Fruit fly (Drosophila melanogaster) whole organism, embryonic: ENCODE results near the gene wek.
A peak's percentile ranks its signal among the peaks of the same experiment; 100 is the strongest.

Source experiments
- ATbp ChIP-seq: fragments of 200-800 bp; sonication (Bioruptor generic); optimal IDR thresholded peaks from 2 replicates; lab custom pipeline; 2017; ENCODE audit warnings: missing biosample characterization, mild to moderate bottlenecking, missing genetic modification characterization, missing genetic modification reagents
- Ada2b ChIP-seq: fragments of 200-800 bp; sonication (Bioruptor generic); IDR thresholded peaks from 2 replicates; pipeline ENCODE4 v1.3.6; 2022; ENCODE audit warnings: missing biosample characterization, missing genetic modification characterization
- Atf-2 ChIP-seq: fragments of 200-800 bp; sonication (Bioruptor generic); optimal IDR thresholded peaks from 2 replicates; lab custom pipeline; 2016; ENCODE audit warnings: missing biosample characterization, missing genetic modification characterization
- CG12236 ChIP-seq: fragments of 200-800 bp; sonication (Bioruptor generic); optimal IDR thresholded peaks from 2 replicates; lab custom pipeline; 2016; ENCODE audit warnings: missing biosample characterization, missing genetic modification characterization
- CG12299 ChIP-seq: fragments of 200-800 bp; sonication (Bioruptor generic); optimal IDR thresholded peaks from 2 replicates; lab custom pipeline; 2018; ENCODE audit warnings: missing biosample characterization, mild to moderate bottlenecking, missing genetic modification characterization
- CG13296 ChIP-seq: fragments of 200-800 bp; sonication (Bioruptor generic); optimal IDR thresholded peaks from 3 replicates; lab custom pipeline; 2018; ENCODE audit warnings: missing biosample characterization, mild to moderate bottlenecking, missing genetic modification characterization
- CG13424 ChIP-seq: fragments of 200-800 bp; sonication (Bioruptor generic); optimal IDR thresholded peaks from 2 replicates; lab custom pipeline; 2019; ENCODE audit warnings: missing biosample characterization, mild to moderate bottlenecking, missing genetic modification characterization, moderate library complexity
- CG14441 ChIP-seq: fragments of 200-800 bp; sonication (Bioruptor generic); IDR thresholded peaks from 2 replicates; pipeline ENCODE4 v1.3.6; 2022; ENCODE audit warnings: missing biosample characterization, missing genetic modification characterization
- CG15514 ChIP-seq: fragments of 200-800 bp; sonication (Bioruptor generic); optimal IDR thresholded peaks from 3 replicates; lab custom pipeline; 2017; ENCODE audit warnings: missing biosample characterization, missing genetic modification characterization, mild to moderate bottlenecking, moderate library complexity, missing genetic modification reagents
- CG1602 ChIP-seq: fragments of 200-800 bp; sonication (Bioruptor generic); optimal IDR thresholded peaks from 3 replicates; lab custom pipeline; 2016; ENCODE audit warnings: missing biosample characterization, missing genetic modification characterization
- CG17359 ChIP-seq: fragments of 200-800 bp; sonication (Bioruptor generic); optimal IDR thresholded peaks from 3 replicates; lab custom pipeline; 2018; ENCODE audit warnings: missing biosample characterization, mild to moderate bottlenecking, missing genetic modification characterization, moderate library complexity
- CG17361 ChIP-seq: fragments of 200-800 bp; sonication (Bioruptor generic); IDR thresholded peaks from 3 replicates; pipeline ENCODE4 v1.3.6; 2022; ENCODE audit warnings: missing biosample characterization, missing genetic modification characterization
- CG17568 ChIP-seq: fragments of 200-800 bp; sonication (Bioruptor generic); optimal IDR thresholded peaks from 2 replicates; lab custom pipeline; 2018; ENCODE audit warnings: missing biosample characterization, mild to moderate bottlenecking, missing genetic modification characterization, moderate library complexity
- CG17829 ChIP-seq: fragments of 200-800 bp; optimal IDR thresholded peaks from 2 replicates; lab custom pipeline; 2019; ENCODE audit warnings: missing biosample characterization, mild to moderate bottlenecking, missing genetic modification characterization, moderate library complexity
- CG3163 ChIP-seq: fragments of 200-800 bp; sonication (Bioruptor generic); optimal IDR thresholded peaks from 3 replicates; lab custom pipeline; 2016; ENCODE audit warnings: missing biosample characterization, missing genetic modification characterization
- CG8924 ChIP-seq: fragments of 200-800 bp; optimal IDR thresholded peaks from 3 replicates; lab custom pipeline; 2019; ENCODE audit warnings: missing biosample characterization, mild to moderate bottlenecking, missing genetic modification characterization, moderate library complexity
- Doc2 ChIP-seq: fragments of 200-800 bp; sonication (Bioruptor generic); IDR thresholded peaks from 2 replicates; pipeline ENCODE4 v1.3.6; 2022; ENCODE audit warnings: missing biosample characterization, missing genetic modification characterization
- Hr51 ChIP-seq, 2 experiments: fragments of 200-800 bp; sonication (Bioruptor generic); optimal IDR thresholded peaks; 2 replicates in 1 of 2; 3 replicates in 1 of 2; lab custom pipeline; 2016 to 2018; ENCODE audit warnings: missing biosample characterization in 2 of 2, missing genetic modification characterization in 2 of 2, mild to moderate bottlenecking in 1 of 2, moderate library complexity in 1 of 2
- Mad ChIP-seq: fragments of 200-800 bp; sonication (Bioruptor generic); optimal IDR thresholded peaks from 2 replicates; lab custom pipeline; 2016; ENCODE audit warnings: missing biosample characterization, missing genetic modification characterization
- Med ChIP-seq: fragments of 200-800 bp; sonication (Bioruptor generic); peaks from one replicate; lab custom pipeline; 2016; ENCODE audit warnings: missing biosample characterization, missing genetic modification characterization, mild to moderate bottlenecking, inconsistent platforms, moderate library complexity
- Mes4 ChIP-seq: fragments of 200-800 bp; sonication (Bioruptor generic); optimal IDR thresholded peaks from 2 replicates; lab custom pipeline; 2016; ENCODE audit warnings: missing biosample characterization, missing genetic modification characterization
- Myb ChIP-seq: fragments of 200-800 bp; sonication (Bioruptor generic); optimal IDR thresholded peaks from 2 replicates; lab custom pipeline; 2016; ENCODE audit warnings: missing biosample characterization, missing genetic modification characterization
- NK7.1 ChIP-seq: fragments of 200-800 bp; sonication (Bioruptor generic); optimal IDR thresholded peaks from 3 replicates; lab custom pipeline; 2016; ENCODE audit warnings: missing biosample characterization, missing genetic modification characterization
- Nf-YB ChIP-seq: fragments of 200-800 bp; sonication (Bioruptor generic); optimal IDR thresholded peaks from 3 replicates; lab custom pipeline; 2019; ENCODE audit warnings: missing biosample characterization, mild to moderate bottlenecking, missing genetic modification characterization, moderate library complexity
- Optix ChIP-seq: fragments of 200-800 bp; sonication (Bioruptor generic); IDR thresholded peaks from 3 replicates; pipeline ENCODE4 v1.3.6; 2022; ENCODE audit warnings: missing biosample characterization, missing genetic modification characterization
- Sox100B ChIP-seq: fragments of 200-800 bp; sonication (Bioruptor generic); optimal IDR thresholded peaks from 3 replicates; lab custom pipeline; 2018; ENCODE audit warnings: missing biosample characterization, mild to moderate bottlenecking, missing genetic modification characterization
- croc ChIP-seq: fragments of 200-800 bp; sonication (Bioruptor generic); conservative IDR thresholded peaks from 3 replicates; pipeline ENCODE4 v1.3.6; 2022; ENCODE audit warnings: missing biosample characterization, missing genetic modification characterization
- cwo ChIP-seq: fragments of 200-800 bp; sonication (Bioruptor generic); optimal IDR thresholded peaks from 3 replicates; lab custom pipeline; 2017; ENCODE audit warnings: missing biosample characterization, missing genetic modification characterization, mild to moderate bottlenecking, moderate library complexity, missing genetic modification reagents
- dan ChIP-seq: fragments of 200-800 bp; sonication (Bioruptor generic); IDR thresholded peaks from 2 replicates; pipeline ENCODE4 v1.3.6; 2022; ENCODE audit warnings: missing biosample characterization, missing genetic modification characterization
- dm ChIP-seq: fragments of 200-800 bp; sonication (Bioruptor generic); optimal IDR thresholded peaks from 3 replicates; lab custom pipeline; 2016; ENCODE audit warnings: missing biosample characterization, missing genetic modification characterization
- dpn ChIP-seq, 2 experiments: fragments of 200-800 bp; sonication (Bioruptor generic); optimal IDR thresholded peaks; 3 replicates each; lab custom pipeline; 2016; ENCODE audit warnings: missing biosample characterization in 2 of 2, missing genetic modification characterization in 2 of 2
- dysf ChIP-seq: fragments of 200-800 bp; sonication (Bioruptor generic); IDR thresholded peaks from 3 replicates; pipeline ENCODE4 v1.3.6; 2022; ENCODE audit warnings: missing biosample characterization, missing genetic modification characterization
- esg ChIP-seq: fragments of 200-800 bp; sonication (Bioruptor generic); conservative IDR thresholded peaks from 2 replicates; pipeline ENCODE4 v1.3.6; 2022; ENCODE audit warnings: missing biosample characterization, missing genetic modification characterization
- ewg ChIP-seq: fragments of 200-800 bp; sonication (Bioruptor generic); optimal IDR thresholded peaks from 3 replicates; lab custom pipeline; 2017; ENCODE audit warnings: mild to moderate bottlenecking, missing biosample characterization, missing genetic modification reagents, missing genetic modification characterization
- fru ChIP-seq: fragments of >200 bp; optimal IDR thresholded peaks from 2 replicates; lab custom pipeline; 2017
- gt ChIP-seq: fragments of 200-800 bp; sonication (Bioruptor generic); IDR thresholded peaks from 2 replicates; pipeline ENCODE4 v1.3.6; 2022; ENCODE audit warnings: missing biosample characterization, missing genetic modification characterization
- her ChIP-seq: fragments of 200-800 bp; sonication (Bioruptor generic); optimal IDR thresholded peaks from 2 replicates; lab custom pipeline; 2016; ENCODE audit warnings: missing biosample characterization, missing genetic modification characterization
- kah ChIP-seq: fragments of 200-800 bp; sonication (Bioruptor generic); optimal IDR thresholded peaks from 2 replicates; lab custom pipeline; 2018; ENCODE audit warnings: missing biosample characterization, mild to moderate bottlenecking, missing genetic modification characterization
- mam ChIP-seq: fragments of 200-800 bp; sonication (Bioruptor generic); optimal IDR thresholded peaks from 3 replicates; lab custom pipeline; 2016; ENCODE audit warnings: missing biosample characterization, missing genetic modification characterization
- phol ChIP-seq: fragments of 200-800 bp; sonication (Bioruptor generic); optimal IDR thresholded peaks from 3 replicates; lab custom pipeline; 2018; ENCODE audit warnings: missing biosample characterization, mild to moderate bottlenecking, missing genetic modification characterization, moderate library complexity
- prd ChIP-seq, 3 experiments: fragments of >200 bp in 2 of 3; fragments of 200-800 bp in 1 of 3; sonication (Bioruptor generic) in 1 of 3; optimal IDR thresholded peaks in 2 of 3; IDR thresholded peaks in 1 of 3; 2 replicates in 2 of 3; 3 replicates in 1 of 3; pipeline versions ENCODE4 v1.3.6 to Lab custom; 2017 to 2022; ENCODE audit warnings: missing biosample characterization in 1 of 3, missing genetic modification characterization in 1 of 3
- ranshi ChIP-seq: fragments of 200-800 bp; sonication (Bioruptor generic); IDR thresholded peaks from 2 replicates; pipeline ENCODE4 v1.3.6; 2022; ENCODE audit warnings: missing biosample characterization, missing genetic modification characterization
- repo ChIP-seq: fragments of 200-800 bp; sonication (Bioruptor generic); optimal IDR thresholded peaks from 2 replicates; lab custom pipeline; 2016; ENCODE audit warnings: missing biosample characterization, missing genetic modification characterization
- sim ChIP-seq: fragments of 200-800 bp; sonication (Bioruptor generic); IDR thresholded peaks from 2 replicates; pipeline ENCODE4 v1.3.6; 2022; ENCODE audit warnings: missing biosample characterization, missing genetic modification characterization
- sima ChIP-seq: fragments of 200-800 bp; sonication (Bioruptor generic); optimal IDR thresholded peaks from 2 replicates; lab custom pipeline; 2016; ENCODE audit warnings: missing biosample characterization, missing genetic modification characterization
- sob ChIP-seq: fragments of 200-800 bp; sonication (Bioruptor generic); IDR thresholded peaks from 2 replicates; pipeline ENCODE4 v1.3.6; 2022; ENCODE audit warnings: missing biosample characterization, missing genetic modification characterization
- tap ChIP-seq: fragments of 200-800 bp; optimal IDR thresholded peaks from 3 replicates; lab custom pipeline; 2019; ENCODE audit warnings: missing biosample characterization, mild to moderate bottlenecking, missing genetic modification characterization, moderate library complexity
- trem ChIP-seq: fragments of 200-800 bp; optimal IDR thresholded peaks from 3 replicates; lab custom pipeline; 2019; ENCODE audit warnings: missing biosample characterization, mild to moderate bottlenecking, missing genetic modification characterization, moderate library complexity

wek gene

DNA sequence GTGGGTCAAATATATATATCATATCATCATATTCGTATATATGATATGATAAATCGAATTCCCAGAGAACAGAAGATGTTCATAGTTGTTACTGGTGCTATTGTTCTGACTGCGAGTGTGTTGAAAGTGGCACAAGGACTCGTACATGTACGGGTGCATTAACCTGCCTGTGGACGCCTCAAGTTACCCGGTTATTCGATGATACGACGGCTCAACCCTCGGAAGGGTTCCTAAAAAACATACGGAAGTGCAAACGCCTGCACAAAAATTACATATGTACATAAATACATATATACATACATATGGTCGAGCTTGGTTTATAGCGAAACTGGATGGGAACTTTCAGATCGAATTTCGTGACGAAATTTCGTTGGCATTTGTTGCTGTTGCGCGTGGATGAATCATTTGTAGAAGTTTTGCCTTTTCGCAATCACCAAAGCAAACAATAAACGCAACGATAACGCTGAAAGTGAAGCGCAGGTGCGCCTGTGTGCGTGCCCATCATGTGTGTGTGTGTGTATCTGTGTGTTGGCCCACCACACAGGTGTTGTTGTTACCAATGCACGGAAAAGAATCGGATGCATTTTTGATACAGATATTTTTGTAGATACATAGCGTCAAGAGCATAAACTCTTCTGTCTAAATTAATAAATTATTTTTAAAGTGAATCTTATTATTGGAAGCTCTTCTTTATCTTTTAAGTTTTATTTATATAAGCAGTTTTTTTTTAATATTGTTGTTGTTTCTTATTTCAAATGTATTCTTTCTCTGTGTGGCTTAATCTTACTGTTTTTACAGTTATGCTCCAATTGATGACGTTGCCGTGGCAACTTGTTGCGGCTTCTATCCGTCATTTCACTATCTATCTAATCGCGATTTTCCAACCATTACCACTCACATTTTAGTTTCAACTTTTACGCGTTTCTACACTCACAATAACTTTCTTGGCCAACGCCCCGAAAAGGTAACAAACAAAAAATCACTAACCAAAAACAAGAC, 6.4 kb downstream of the wek start (continued):
- TF ChIP-seq dan (GFP tag; lab: Robert Waterston, UW) (no peak), sim (GFP tag; lab: Robert Waterston, UW) (peak; percentile 32; the same call in 1 of the 2 replicates), CG13424 (peak; percentile 86), Ada2b (GFP tag; lab: Robert Waterston, UW) (peak; percentile 78), gt (GFP tag; lab: Robert Waterston, UW) (peak; percentile 39; the same call in 1 of the 2 replicates), Nf-YB (peak; percentile 54), CG17568 (GFP tag; lab: Kevin White, UChicago) (no peak), mam (no peak), ATbp (GFP tag; lab: Kevin White, UChicago) (peak; percentile 69), dysf (GFP tag; lab: Robert Waterston, UW) (peak; percentile 82), fru (lab: Kevin White, UChicago) (no peak), CG17361 (GFP tag; lab: Robert Waterston, UW) (peak; percentile 89), ranshi (GFP tag; lab: Robert Waterston, UW) (peak; percentile 70; the same call in 1 of the 2 replicates), CG1602 (GFP tag; lab: Kevin White, UChicago) (peak; percentile 64), phol (peak; percentile 80), CG13296 (GFP tag; lab: Kevin White, UChicago) (peak; percentile 32), ewg (GFP tag; lab: Kevin White, UChicago) (peak; percentile 34), Doc2 (GFP tag; lab: Robert Waterston, UW) (no peak), Myb (GFP tag; lab: Kevin White, UChicago) (no peak), Sox100B (GFP tag; lab: Kevin White, UChicago) (peak; percentile 83), croc (GFP tag; lab: Robert Waterston, UW) (peak; percentile 62), Optix (GFP tag; lab: Robert Waterston, UW) (peak; percentile 45; the same call in 1 of the 3 replicates), sob (peak; percentile 56), CG17829 (peak; percentile 81), prd (optimal IDR thresholded peaks at IDR 0.05; lab: Kevin White, UChicago) (no peak), prd (GFP tag; IDR thresholded peaks at IDR 0.05; lab: Robert Waterston, UW) (peak; percentile 85), CG15514 (GFP tag; lab: Kevin White, UChicago) (peak; percentile 11), NK7.1 (GFP tag; lab: Kevin White, UChicago) (peak; percentile 19), Mes4 (GFP tag; lab: Kevin White, UChicago) (peak; percentile 19), Hr51 (GFP tag; optimal IDR thresholded peaks at IDR 0.05; lab: Kevin White, UChicago) (peak in 1 of 2 experiments; percentile 82), CG17359 (tag; lab: Kevin White, UChicago) (peak; percentile 86), Mad (GFP tag; lab: Kevin White, UChicago) (peak; percentile 34), sima (no peak), CG12299 (tag; lab: Kevin White, UChicago) (peak; percentile 17), Med (GFP tag; lab: Kevin White, UChicago) (peak; percentile 76), Atf-2 (GFP tag; lab: Kevin White, UChicago) (no peak), cwo (peak; percentile 47), CG8924 (peak; percentile 85), esg (peak; percentile 80), CG12236 (GFP tag; lab: Kevin White, UChicago) (peak; percentile 9), tap (peak; percentile 76), dpn (GFP tag; optimal IDR thresholded peaks at IDR 0.05; lab: Kevin White, UChicago) (peak; percentile 15 to 64), trem (tag; lab: Kevin White, UChicago) (peak; percentile 76), dm (GFP tag; lab: Kevin White, UChicago) (no peak), repo (GFP tag; lab: Kevin White, UChicago) (no peak), kah (GFP tag; lab: Kevin White, UChicago) (peak; percentile 47), CG14441 (GFP tag; lab: Robert Waterston, UW) (peak; percentile 75), her (no peak), CG3163 (GFP tag; lab: Kevin White, UChicago) (no peak)
